ENCODE assay signal across 5 fruit fly cellular contexts in the genomic region with DNA sequence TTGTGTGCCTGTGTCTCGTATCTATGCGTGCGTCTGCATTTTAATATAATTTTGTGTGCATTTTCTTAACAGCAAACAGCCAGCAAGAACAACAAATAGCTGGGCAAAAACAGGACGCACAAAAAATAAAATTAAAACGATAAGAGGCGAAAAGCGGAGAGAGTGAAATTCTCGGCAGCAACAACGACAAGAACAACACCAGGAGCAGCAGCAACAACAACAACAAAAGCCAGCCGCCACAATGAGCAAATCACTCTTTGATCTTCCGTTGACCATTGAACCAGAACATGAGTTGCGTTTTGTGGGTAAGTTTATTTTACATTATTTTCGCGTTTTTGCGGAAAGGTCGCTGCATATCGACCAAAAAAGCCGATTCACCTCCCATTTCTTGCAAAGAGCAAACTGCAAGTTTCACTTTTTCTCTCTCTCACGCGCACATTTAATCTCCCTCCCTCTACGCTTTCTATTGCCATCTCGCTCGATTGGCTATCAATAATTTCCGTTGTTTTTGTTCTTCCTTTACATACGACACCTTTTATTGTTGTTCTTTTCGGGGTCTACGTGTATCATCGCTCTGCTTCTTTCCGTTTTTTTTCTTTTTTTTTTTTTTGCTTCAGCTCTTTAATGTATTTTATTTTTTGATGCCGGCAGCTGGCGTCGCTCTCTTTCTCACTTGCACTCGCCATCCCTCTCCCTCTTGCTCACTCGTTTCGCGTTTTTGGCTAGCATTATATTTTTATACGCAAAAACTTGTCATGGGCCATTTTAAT.
A peak's percentile ranks its signal among the peaks of the same experiment; 100 is the strongest.
TF ChIP-seq lines count a peak whose summit lies in the region.

No protein-coding gene starts in this region.

- TF ChIP-seq CTCF in whole organism, embryonic (GFP tag; optimal IDR thresholded peaks at IDR 0.05; lab: Kevin White, UChicago), result no peak

TF ChIP-seq in whole organism, adult, 20 proteins besides CTCF, POLR2A, EP300 and RAD21 (continues in another document):
- no peak for TF ChIP-seq CG7045 (GFP tag; optimal IDR thresholded peaks at IDR 0.05; lab: Kevin White, UChicago)
- TF ChIP-seq Crg-1 (GFP tag; optimal IDR thresholded peaks at IDR 0.05; lab: Kevin White, UChicago), result peak; percentile 5
- peak in 1 of 2 experiments; percentile 36 for TF ChIP-seq cnc (optimal IDR thresholded peaks at IDR 0.05; lab: Kevin White, UChicago)
- TF ChIP-seq Hr96 (GFP tag; optimal IDR thresholded peaks at IDR 0.05; lab: Kevin White, UChicago), result peak; percentile 6
- no peak for TF ChIP-seq CG33017 (tag; optimal IDR thresholded peaks at IDR 0.05; lab: Kevin White, UChicago)
- no peak for TF ChIP-seq CG11617 (GFP tag; optimal IDR thresholded peaks at IDR 0.05; lab: Kevin White, UChicago)
- TF ChIP-seq Clk (GFP tag; optimal IDR thresholded peaks at IDR 0.05; lab: Kevin White, UChicago), result no peak
- TF ChIP-seq CG7101 (tag; optimal IDR thresholded peaks at IDR 0.05; lab: Kevin White, UChicago), result no peak
- no peak for TF ChIP-seq ovo (GFP tag; optimal IDR thresholded peaks at IDR 0.05; lab: Kevin White, UChicago)
- TF ChIP-seq pad (GFP tag; optimal IDR thresholded peaks at IDR 0.05; lab: Kevin White, UChicago), result no peak
- no peak for TF ChIP-seq toe (GFP tag; optimal IDR thresholded peaks at IDR 0.05; lab: Kevin White, UChicago)
- no peak for TF ChIP-seq CG5204 (GFP tag; optimal IDR thresholded peaks at IDR 0.05; lab: Kevin White, UChicago)
- TF ChIP-seq CG12768 (GFP tag; optimal IDR thresholded peaks at IDR 0.05; lab: Kevin White, UChicago), result no peak
- no peak for TF ChIP-seq kay (GFP tag; lab: Kevin White, UChicago; ENCODE audit: borderline replicate concordance)
- no peak for TF ChIP-seq CG1620 (GFP tag; optimal IDR thresholded peaks at IDR 0.05; lab: Kevin White, UChicago)
- no peak for TF ChIP-seq cic (GFP tag; optimal IDR thresholded peaks at IDR 0.05; lab: Kevin White, UChicago)
- TF ChIP-seq bab1 (GFP tag; optimal IDR thresholded peaks at IDR 0.05; lab: Kevin White, UChicago), result no peak

TF ChIP-seq in whole organism, embryonic, 481 proteins besides CTCF, POLR2A, EP300 and RAD21 (continues in another document):
- TF ChIP-seq pan (optimal IDR thresholded peaks at IDR 0.05; lab: Kevin White, UChicago) (no peak), pan (GFP tag; optimal IDR thresholded peaks at IDR 0.05 in 1 of 2, IDR thresholded peaks at IDR 0.05 in 1 of 2) (no peak), Scr (GFP tag; IDR thresholded peaks at IDR 0.05; lab: Robert Waterston, UW; ENCODE audit: partially characterized antibody) (peak; percentile 32), CG34422 (GFP tag; IDR thresholded peaks at IDR 0.05; lab: Robert Waterston, UW) (peak; percentile 23; the same call in 1 of the 3 replicates), Ptx1 (GFP tag; IDR thresholded peaks at IDR 0.05; lab: Robert Waterston, UW) (no peak), ap (GFP tag; IDR thresholded peaks at IDR 0.05; lab: Robert Waterston, UW) (no peak), CG4360 (GFP tag; IDR thresholded peaks at IDR 0.05; lab: Robert Waterston, UW) (peak; percentile 90), Aef1 (GFP tag; IDR thresholded peaks at IDR 0.05; lab: Robert Waterston, UW) (peak; percentile 10; the same call in 1 of the 3 replicates), Fer3 (tag; optimal IDR thresholded peaks at IDR 0.05; lab: Kevin White, UChicago) (no peak), Doc3 (GFP tag; IDR thresholded peaks at IDR 0.05; lab: Robert Waterston, UW; ENCODE audit: partially characterized antibody) (no peak), sd (tag; optimal IDR thresholded peaks at IDR 0.05; lab: Kevin White, UChicago) (peak; percentile 32), Adf1 (GFP tag; IDR thresholded peaks at IDR 0.05; lab: Robert Waterston, UW) (peak; percentile 13; the same call in 1 of the 2 replicates), CG6175 (GFP tag; IDR thresholded peaks at IDR 0.05; lab: Robert Waterston, UW) (no peak), unpg (GFP tag; optimal IDR thresholded peaks at IDR 0.05; lab: Kevin White, UChicago) (no peak), Trl (optimal IDR thresholded peaks at IDR 0.05; lab: Kevin White, UChicago) (peak; percentile 50 to 86), Trl (GFP tag; optimal IDR thresholded peaks at IDR 0.05; lab: Kevin White, UChicago) (no peak)

TF ChIP-seq in whole organism, prepupa, 60 proteins besides CTCF, POLR2A, EP300 and RAD21 (continues in another document):
- no peak for TF ChIP-seq spab (GFP tag; optimal IDR thresholded peaks at IDR 0.05; lab: Kevin White, UChicago)
- peak; percentile 87 for TF ChIP-seq svp (GFP tag; lab: Kevin White, UChicago)
- TF ChIP-seq Sox102F (GFP tag; optimal IDR thresholded peaks at IDR 0.05; lab: Kevin White, UChicago), result no peak
- TF ChIP-seq Ets96B (tag; optimal IDR thresholded peaks at IDR 0.05; lab: Kevin White, UChicago), result no peak
- TF ChIP-seq CG4318 (GFP tag; optimal IDR thresholded peaks at IDR 0.05; lab: Kevin White, UChicago), result no peak
- peak in 1 of 2 experiments; percentile 47 for TF ChIP-seq ss (GFP tag; optimal IDR thresholded peaks at IDR 0.05; lab: Kevin White, UChicago)
- TF ChIP-seq salr (GFP tag; optimal IDR thresholded peaks at IDR 0.05; lab: Kevin White, UChicago), result no peak
- no peak for TF ChIP-seq dac (GFP tag; optimal IDR thresholded peaks at IDR 0.05; lab: Kevin White, UChicago)
- TF ChIP-seq Eip78C (GFP tag; lab: Kevin White, UChicago), result no peak
- no peak for TF ChIP-seq Hr38 (GFP tag; optimal IDR thresholded peaks at IDR 0.05; lab: Kevin White, UChicago)
- no peak for TF ChIP-seq esn (GFP tag; optimal IDR thresholded peaks at IDR 0.05; lab: Kevin White, UChicago)
- no peak for TF ChIP-seq CG6854 (GFP tag; optimal IDR thresholded peaks at IDR 0.05; lab: Kevin White, UChicago)
- no peak for TF ChIP-seq CG32006 (GFP tag; optimal IDR thresholded peaks at IDR 0.05; lab: Kevin White, UChicago)
- TF ChIP-seq CG7368 (GFP tag; optimal IDR thresholded peaks at IDR 0.05; lab: Kevin White, UChicago), result no peak
- no peak for TF ChIP-seq Gug (GFP tag; IDR thresholded peaks at IDR 0.05; lab: Robert Waterston, UW)
- no peak for TF ChIP-seq CG6276 (GFP tag; optimal IDR thresholded peaks at IDR 0.05; lab: Kevin White, UChicago)
- no peak for TF ChIP-seq CG31627 (GFP tag; optimal IDR thresholded peaks at IDR 0.05; lab: Kevin White, UChicago)
- peak; percentile 8 for TF ChIP-seq CG8632 (GFP tag; optimal IDR thresholded peaks at IDR 0.05; lab: Kevin White, UChicago)
- TF ChIP-seq Eip93F (GFP tag; optimal IDR thresholded peaks at IDR 0.05; lab: Kevin White, UChicago), result no peak

TF ChIP-seq in whole organism, pupa, 21 proteins besides CTCF, POLR2A, EP300 and RAD21:
- TF ChIP-seq fd96Ca (GFP tag; IDR thresholded peaks at IDR 0.05; lab: Robert Waterston, UW) (no peak), CG32121 (GFP tag; IDR thresholded peaks at IDR 0.05; lab: Robert Waterston, UW) (no peak), CG10348 (GFP tag; IDR thresholded peaks at IDR 0.05; lab: Robert Waterston, UW) (no peak), CG12605 (GFP tag; IDR thresholded peaks at IDR 0.05; lab: Robert Waterston, UW) (peak; percentile 28; the same call in 1 of the 2 replicates), Pif1A (GFP tag; optimal IDR thresholded peaks at IDR 0.05; lab: Kevin White, UChicago) (no peak), CG9948 (tag; optimal IDR thresholded peaks at IDR 0.05; lab: Kevin White, UChicago) (no peak), D1 (tag; optimal IDR thresholded peaks at IDR 0.05; lab: Kevin White, UChicago) (no peak), CG15710 (tag; optimal IDR thresholded peaks at IDR 0.05; lab: Kevin White, UChicago) (no peak), CG8301 (tag; optimal IDR thresholded peaks at IDR 0.05; lab: Kevin White, UChicago) (no peak), Ets98B (GFP tag; IDR thresholded peaks at IDR 0.05; lab: Robert Waterston, UW) (no peak), Snoo (tag; optimal IDR thresholded peaks at IDR 0.05; lab: Kevin White, UChicago) (no peak), CG13204 (GFP tag; optimal IDR thresholded peaks at IDR 0.05; lab: Kevin White, UChicago) (no peak), CG34367 (tag; optimal IDR thresholded peaks at IDR 0.05; lab: Kevin White, UChicago) (no peak), Pif1B (GFP tag; optimal IDR thresholded peaks at IDR 0.05; lab: Kevin White, UChicago) (no peak), CG4496 (GFP tag; IDR thresholded peaks at IDR 0.05; lab: Robert Waterston, UW) (peak; percentile 20; the same call in 2 of the 3 replicates)

TF ChIP-seq in whole organism, wandering third instar larva, 38 proteins besides CTCF, POLR2A, EP300 and RAD21:
- TF ChIP-seq HLH106 (tag; optimal IDR thresholded peaks at IDR 0.05; lab: Kevin White, UChicago), result no peak
- no peak for TF ChIP-seq h (GFP tag; optimal IDR thresholded peaks at IDR 0.05; lab: Kevin White, UChicago)
- no peak for TF ChIP-seq brk (GFP tag; optimal IDR thresholded peaks at IDR 0.05; lab: Kevin White, UChicago)
- TF ChIP-seq CG32264 (GFP tag; optimal IDR thresholded peaks at IDR 0.05; lab: Kevin White, UChicago), result no peak
- TF ChIP-seq br (GFP tag; optimal IDR thresholded peaks at IDR 0.05; lab: Kevin White, UChicago), result no peak
- TF ChIP-seq dsf (GFP tag; optimal IDR thresholded peaks at IDR 0.05; lab: Kevin White, UChicago; ENCODE audit: borderline replicate concordance), result no peak
- TF ChIP-seq Dfd (GFP tag; optimal IDR thresholded peaks at IDR 0.05; lab: Kevin White, UChicago), result no peak
- peak; percentile 31 for TF ChIP-seq jim (GFP tag; optimal IDR thresholded peaks at IDR 0.05; lab: Kevin White, UChicago)
- no peak for TF ChIP-seq usp (GFP tag; optimal IDR thresholded peaks at IDR 0.05; lab: Kevin White, UChicago)
- TF ChIP-seq OdsH (GFP tag; optimal IDR thresholded peaks at IDR 0.05; lab: Kevin White, UChicago), result no peak
- no peak for TF ChIP-seq Hnf4 (GFP tag; optimal IDR thresholded peaks at IDR 0.05; lab: Kevin White, UChicago)
- peak; percentile 65 for TF ChIP-seq psq (GFP tag; optimal IDR thresholded peaks at IDR 0.05; lab: Kevin White, UChicago)
- peak; percentile 36 for TF ChIP-seq Jra (GFP tag; optimal IDR thresholded peaks at IDR 0.05; lab: Kevin White, UChicago)
- TF ChIP-seq Mio (GFP tag; optimal IDR thresholded peaks at IDR 0.05; lab: Kevin White, UChicago), result no peak
- no peak for TF ChIP-seq CG9705 (GFP tag; optimal IDR thresholded peaks at IDR 0.05; lab: Kevin White, UChicago)
- peak; percentile 40 for TF ChIP-seq Sp1 (GFP tag; optimal IDR thresholded peaks at IDR 0.05; lab: Kevin White, UChicago)
- TF ChIP-seq fru (GFP tag; optimal IDR thresholded peaks at IDR 0.05; lab: Kevin White, UChicago), result no peak
- no peak for TF ChIP-seq Rel (GFP tag; optimal IDR thresholded peaks at IDR 0.05; lab: Kevin White, UChicago)
- peak; percentile 41 for TF ChIP-seq Rel (tag; optimal IDR thresholded peaks at IDR 0.05; lab: Kevin White, UChicago)
